Fruit fly (Drosophila melanogaster) whole organism, embryonic: ENCODE data around the gene CG15480.

Experiments
- B-H1 ChIP-seq: fragments of 200-800 bp; sonication (Bioruptor generic); IDR thresholded peaks from 3 replicates; pipeline ENCODE4 v1.3.6; 2022; ENCODE audit warnings: missing biosample characterization, missing genetic modification characterization
- Bteb2 ChIP-seq: fragments of 200-800 bp; sonication (Bioruptor generic); optimal IDR thresholded peaks from 2 replicates; lab custom pipeline; 2016; ENCODE audit warnings: missing biosample characterization, missing genetic modification characterization
- CG11085 ChIP-seq: fragments of 200-800 bp; sonication (Bioruptor generic); IDR thresholded peaks from 2 replicates; pipeline ENCODE4 v1.3.6; 2022; ENCODE audit warnings: missing biosample characterization, missing genetic modification characterization
- CG11695 ChIP-seq: fragments of 200-800 bp; sonication (Bioruptor generic); IDR thresholded peaks from 3 replicates; pipeline ENCODE4 v1.3.6; 2022; ENCODE audit warnings: missing biosample characterization, missing genetic modification characterization
- CG12744 ChIP-seq: fragments of 200-800 bp; sonication (Bioruptor generic); optimal IDR thresholded peaks from 2 replicates; lab custom pipeline; 2016; ENCODE audit warnings: missing biosample characterization, missing genetic modification characterization
- CG13123 ChIP-seq: fragments of 200-800 bp; sonication (Bioruptor generic); optimal IDR thresholded peaks from 2 replicates; lab custom pipeline; 2016; ENCODE audit warnings: missing biosample characterization, missing genetic modification characterization
- CG14441 ChIP-seq: fragments of 200-800 bp; sonication (Bioruptor generic); IDR thresholded peaks from 2 replicates; pipeline ENCODE4 v1.3.6; 2022; ENCODE audit warnings: missing biosample characterization, missing genetic modification characterization
- CG15514 ChIP-seq: fragments of 200-800 bp; sonication (Bioruptor generic); optimal IDR thresholded peaks from 3 replicates; lab custom pipeline; 2017; ENCODE audit warnings: missing biosample characterization, missing genetic modification characterization, mild to moderate bottlenecking, moderate library complexity, missing genetic modification reagents
- CG17359 ChIP-seq: fragments of 200-800 bp; sonication (Bioruptor generic); optimal IDR thresholded peaks from 3 replicates; lab custom pipeline; 2018; ENCODE audit warnings: missing biosample characterization, mild to moderate bottlenecking, missing genetic modification characterization, moderate library complexity
- CG30403 ChIP-seq: fragments of 200-800 bp; sonication (Bioruptor generic); optimal IDR thresholded peaks from 3 replicates; lab custom pipeline; 2016; ENCODE audit warnings: missing biosample characterization, missing genetic modification characterization
- CG3995 ChIP-seq: fragments of 200-800 bp; sonication (Bioruptor generic); optimal IDR thresholded peaks from 3 replicates; lab custom pipeline; 2016; ENCODE audit warnings: missing biosample characterization, missing genetic modification characterization
- CG43689 ChIP-seq: fragments of 200-800 bp; sonication (Bioruptor generic); IDR thresholded peaks from 2 replicates; pipeline ENCODE4 v1.3.6; 2022; ENCODE audit warnings: missing biosample characterization, missing genetic modification characterization
- CG4730 ChIP-seq: fragments of 200-800 bp; sonication (Bioruptor generic); IDR thresholded peaks from 2 replicates; pipeline ENCODE4 v1.3.6; 2022; ENCODE audit warnings: missing biosample characterization, missing genetic modification characterization
- CG6689 ChIP-seq: fragments of 200-800 bp; sonication (Bioruptor generic); IDR thresholded peaks from 2 replicates; pipeline ENCODE4 v1.3.6; 2022; ENCODE audit warnings: missing biosample characterization, missing genetic modification characterization
- CG7987 ChIP-seq: fragments of 200-800 bp; sonication (Bioruptor generic); optimal IDR thresholded peaks from 2 replicates; lab custom pipeline; 2018; ENCODE audit warnings: missing biosample characterization, mild to moderate bottlenecking, missing genetic modification characterization, moderate library complexity
- CG9876 ChIP-seq: fragments of 200-800 bp; sonication (Bioruptor generic); optimal IDR thresholded peaks from 2 replicates; lab custom pipeline; 2016; ENCODE audit warnings: missing biosample characterization, missing genetic modification characterization
- Dbx ChIP-seq: fragments of 200-800 bp; sonication (Bioruptor generic); IDR thresholded peaks from 3 replicates; pipeline ENCODE4 v1.3.6; 2022; ENCODE audit warnings: missing biosample characterization, missing genetic modification characterization
- Doc2 ChIP-seq: fragments of 200-800 bp; sonication (Bioruptor generic); IDR thresholded peaks from 2 replicates; pipeline ENCODE4 v1.3.6; 2022; ENCODE audit warnings: missing biosample characterization, missing genetic modification characterization
- Doc3 ChIP-seq: fragments of 200-800 bp; sonication (Bioruptor generic); IDR thresholded peaks from 3 replicates; pipeline ENCODE4 v1.3.6; 2022; ENCODE audit warnings: missing biosample characterization, missing genetic modification characterization; ENCODE audit not compliant: partially characterized antibody
- Dp ChIP-seq: fragments of 200-800 bp; sonication (Bioruptor generic); optimal IDR thresholded peaks from 2 replicates; lab custom pipeline; 2018; ENCODE audit warnings: missing biosample characterization, mild to moderate bottlenecking, missing genetic modification characterization, moderate library complexity
- Dref ChIP-seq: fragments of 200-800 bp; sonication (Bioruptor generic); IDR thresholded peaks from 2 replicates; pipeline ENCODE4 v1.3.6; 2022; ENCODE audit warnings: missing biosample characterization, missing genetic modification characterization
- Fer3 ChIP-seq: fragments of 200-800 bp; sonication (Bioruptor generic); optimal IDR thresholded peaks from 2 replicates; lab custom pipeline; 2018; ENCODE audit warnings: missing biosample characterization, mild to moderate bottlenecking, missing genetic modification characterization, moderate library complexity
- Gug ChIP-seq: fragments of 200-800 bp; sonication (Bioruptor generic); IDR thresholded peaks from 4 replicates; pipeline ENCODE4 v1.3.6; 2022; ENCODE audit warnings: missing biosample characterization, missing genetic modification characterization
- Hr51 ChIP-seq, 2 experiments: fragments of 200-800 bp; sonication (Bioruptor generic); optimal IDR thresholded peaks; 2 replicates in 1 of 2; 3 replicates in 1 of 2; lab custom pipeline; 2016 to 2018; ENCODE audit warnings: missing biosample characterization in 2 of 2, missing genetic modification characterization in 2 of 2, mild to moderate bottlenecking in 1 of 2, moderate library complexity in 1 of 2
- Hsf ChIP-seq: fragments of 200-800 bp; sonication (Bioruptor generic); optimal IDR thresholded peaks from 3 replicates; lab custom pipeline; 2016; ENCODE audit warnings: missing biosample characterization, missing genetic modification characterization
- Mad ChIP-seq: fragments of 200-800 bp; sonication (Bioruptor generic); optimal IDR thresholded peaks from 2 replicates; lab custom pipeline; 2016; ENCODE audit warnings: missing biosample characterization, missing genetic modification characterization
- Neu2 ChIP-seq: fragments of 200-800 bp; sonication (Bioruptor generic); optimal IDR thresholded peaks from 3 replicates; lab custom pipeline; 2016; ENCODE audit warnings: missing biosample characterization, missing genetic modification characterization, borderline replicate concordance
- NfI ChIP-seq: fragments of 200-800 bp; sonication (Bioruptor generic); optimal IDR thresholded peaks from 3 replicates; lab custom pipeline; 2018; ENCODE audit warnings: missing biosample characterization, mild to moderate bottlenecking, missing genetic modification characterization, moderate library complexity
- Tbp ChIP-seq: fragments of >200 bp; optimal IDR thresholded peaks from 2 replicates; lab custom pipeline; 2018; ENCODE audit warnings: missing biosample characterization, missing genetic modification characterization
- al ChIP-seq: fragments of 200-800 bp; sonication (Bioruptor generic); IDR thresholded peaks from 2 replicates; pipeline ENCODE4 v1.3.6; 2022; ENCODE audit warnings: missing biosample characterization, missing genetic modification characterization
- ap ChIP-seq: fragments of 200-800 bp; sonication (Bioruptor generic); IDR thresholded peaks from 2 replicates; pipeline ENCODE4 v1.3.6; 2022; ENCODE audit warnings: missing biosample characterization, missing genetic modification characterization
- az2 ChIP-seq: fragments of 200-800 bp; sonication (Bioruptor generic); optimal IDR thresholded peaks from 3 replicates; lab custom pipeline; 2016; ENCODE audit warnings: missing biosample characterization, missing genetic modification characterization
- bab2 ChIP-seq: fragments of 200-800 bp; sonication (Bioruptor generic); optimal IDR thresholded peaks from 2 replicates; lab custom pipeline; 2016; ENCODE audit warnings: missing biosample characterization, missing genetic modification characterization
- dm ChIP-seq: fragments of 200-800 bp; sonication (Bioruptor generic); optimal IDR thresholded peaks from 3 replicates; lab custom pipeline; 2016; ENCODE audit warnings: missing biosample characterization, missing genetic modification characterization
- esg ChIP-seq: fragments of 200-800 bp; sonication (Bioruptor generic); conservative IDR thresholded peaks from 2 replicates; pipeline ENCODE4 v1.3.6; 2022; ENCODE audit warnings: missing biosample characterization, missing genetic modification characterization
- fru ChIP-seq: fragments of >200 bp; optimal IDR thresholded peaks from 2 replicates; lab custom pipeline; 2017
- gfzf ChIP-seq: fragments of 200-800 bp; sonication (Bioruptor generic); optimal IDR thresholded peaks from 2 replicates; lab custom pipeline; 2016; ENCODE audit warnings: missing biosample characterization, mild to moderate bottlenecking, missing genetic modification characterization, moderate library complexity
- hbn ChIP-seq: fragments of 200-800 bp; sonication (Bioruptor generic); IDR thresholded peaks from 2 replicates; pipeline ENCODE4 v1.3.6; 2022; ENCODE audit warnings: missing biosample characterization, missing genetic modification characterization; ENCODE audit not compliant: partially characterized antibody
- insv ChIP-seq, 2 experiments: fragments of 200-800 bp; sonication (Bioruptor generic); optimal IDR thresholded peaks; 3 replicates each; lab custom pipeline; 2016 to 2018; ENCODE audit warnings: missing biosample characterization in 2 of 2, missing genetic modification characterization in 2 of 2
- nom ChIP-seq: fragments of 200-800 bp; sonication (Bioruptor generic); optimal IDR thresholded peaks from 2 replicates; lab custom pipeline; 2017; ENCODE audit warnings: missing biosample characterization, missing genetic modification characterization, mild to moderate bottlenecking, moderate library complexity, missing genetic modification reagents
- onecut ChIP-seq: fragments of 200-800 bp; sonication (Bioruptor generic); IDR thresholded peaks from 2 replicates; pipeline ENCODE4 v1.3.6; 2022; ENCODE audit warnings: missing biosample characterization, missing genetic modification characterization
- otp ChIP-seq: fragments of 200-800 bp; sonication (Bioruptor generic); IDR thresholded peaks from 3 replicates; pipeline ENCODE4, ENCODE4 v1.3.6; 2022; ENCODE audit warnings: missing biosample characterization, missing genetic modification characterization
- row ChIP-seq: fragments of 200-800 bp; sonication (Bioruptor generic); IDR thresholded peaks from 3 replicates; pipeline ENCODE4 v1.3.6; 2022; ENCODE audit warnings: missing biosample characterization, missing genetic modification characterization
- sob ChIP-seq: fragments of 200-800 bp; sonication (Bioruptor generic); IDR thresholded peaks from 2 replicates; pipeline ENCODE4 v1.3.6; 2022; ENCODE audit warnings: missing biosample characterization, missing genetic modification characterization
- sqz ChIP-seq: fragments of 200-800 bp; sonication (Bioruptor generic); optimal IDR thresholded peaks from 3 replicates; lab custom pipeline; 2018; ENCODE audit warnings: missing biosample characterization, mild to moderate bottlenecking, missing genetic modification characterization
- sr ChIP-seq: fragments of 200-800 bp; sonication (Bioruptor generic); IDR thresholded peaks from 3 replicates; pipeline ENCODE4 v1.3.6; 2022; ENCODE audit warnings: missing biosample characterization, missing genetic modification characterization
- tna ChIP-seq: fragments of 200-800 bp; sonication (Bioruptor generic); IDR thresholded peaks from 2 replicates; pipeline ENCODE4 v1.3.6; 2022; ENCODE audit warnings: missing biosample characterization, missing genetic modification characterization; ENCODE audit not compliant: partially characterized antibody
- toy ChIP-seq: fragments of 200-800 bp; sonication (Bioruptor generic); IDR thresholded peaks from 2 replicates; pipeline ENCODE4 v1.3.6; 2022; ENCODE audit warnings: missing biosample characterization, missing genetic modification characterization
- usp ChIP-seq: fragments of >200 bp; optimal IDR thresholded peaks from 2 replicates; lab custom pipeline; 2017; ENCODE audit warnings: missing biosample characterization, missing genetic modification characterization
- wdn ChIP-seq: fragments of 200-800 bp; sonication (Bioruptor generic); IDR thresholded peaks from 2 replicates; pipeline ENCODE4 v1.3.6; 2022; ENCODE audit warnings: missing biosample characterization, missing genetic modification characterization
- wek ChIP-seq: fragments of 200-800 bp; sonication (Bioruptor generic); optimal IDR thresholded peaks from 3 replicates; lab custom pipeline; 2018; ENCODE audit warnings: missing biosample characterization, mild to moderate bottlenecking, missing genetic modification characterization, moderate library complexity
- zfh2 ChIP-seq: fragments of 200-800 bp; sonication (Bioruptor generic); optimal IDR thresholded peaks from 2 replicates; lab custom pipeline; 2016; ENCODE audit warnings: missing biosample characterization, missing genetic modification characterization

Gene CG15480

dm6 chr2L:13191894-13192293 lies 33.2 kb downstream of the CG15480 start, which contains the start of the genes CG16974 and Edem2 (continued):
- TF ChIP-seq ap: peak; percentile 63
- peak; percentile 65 for TF ChIP-seq esg (GFP tag; lab: Robert Waterston, UW)
- TF ChIP-seq CG6689: peak; percentile 79
- TF ChIP-seq dm (GFP tag; lab: Kevin White, UChicago): peak; percentile 5
- TF ChIP-seq zfh2 (GFP tag; lab: Kevin White, UChicago): peak; percentile 58
- peak; percentile 69 for TF ChIP-seq CG7987 (GFP tag; lab: Kevin White, UChicago)
- TF ChIP-seq Dp: peak; percentile 29
- TF ChIP-seq gfzf: peak; percentile 73
- TF ChIP-seq fru (lab: Kevin White, UChicago): no peak
- TF ChIP-seq insv (GFP tag; optimal IDR thresholded peaks at IDR 0.05; lab: Kevin White, UChicago): peak in 1 of 2 experiments; percentile 55
- TF ChIP-seq sqz (GFP tag; lab: Kevin White, UChicago): no peak
- no peak for TF ChIP-seq Doc3 (GFP tag; lab: Robert Waterston, UW)
- TF ChIP-seq NfI (GFP tag; lab: Kevin White, UChicago): no peak
- TF ChIP-seq Bteb2 (GFP tag; lab: Kevin White, UChicago): peak; percentile 8
- TF ChIP-seq row (GFP tag; lab: Robert Waterston, UW): peak; percentile 71
- no peak for TF ChIP-seq nom (GFP tag; lab: Kevin White, UChicago)
- TF ChIP-seq CG43689 (GFP tag; lab: Robert Waterston, UW): no peak
- TF ChIP-seq CG17359 (tag; lab: Kevin White, UChicago): peak; percentile 70
- TF ChIP-seq hbn (GFP tag; lab: Robert Waterston, UW): no peak
- peak; percentile 87 for TF ChIP-seq sob (GFP tag; lab: Robert Waterston, UW)
- TF ChIP-seq Hr51 (GFP tag; optimal IDR thresholded peaks at IDR 0.05; lab: Kevin White, UChicago): peak in 1 of 2 experiments; percentile 61
- no peak for TF ChIP-seq tna
- peak; percentile 61; the same call in 1 of the 2 replicates for TF ChIP-seq al (GFP tag; lab: Robert Waterston, UW)
- peak; percentile 69 for TF ChIP-seq CG4730 (GFP tag; lab: Robert Waterston, UW)
- TF ChIP-seq bab2 (GFP tag; lab: Kevin White, UChicago): peak; percentile 44
- no peak for TF ChIP-seq Neu2 (GFP tag; lab: Kevin White, UChicago)
- TF ChIP-seq usp (GFP tag; lab: Kevin White, UChicago): no peak
- peak; percentile 64 for TF ChIP-seq CG13123 (GFP tag; lab: Kevin White, UChicago)
- no peak for TF ChIP-seq Fer3 (tag; lab: Kevin White, UChicago)
- TF ChIP-seq wek (GFP tag; lab: Kevin White, UChicago): no peak
- TF ChIP-seq B-H1 (GFP tag; lab: Robert Waterston, UW): peak; percentile 59
- TF ChIP-seq wdn (GFP tag; lab: Robert Waterston, UW): peak; percentile 78
- no peak for TF ChIP-seq toy
- peak; percentile 59; the same call in 2 of the 3 replicates for TF ChIP-seq Dbx
- peak; percentile 88 for TF ChIP-seq CG30403
- TF ChIP-seq Gug (GFP tag; lab: Robert Waterston, UW): peak; percentile 84
- no peak for TF ChIP-seq Doc2
- TF ChIP-seq Dref (GFP tag; lab: Robert Waterston, UW): no peak
- TF ChIP-seq az2 (GFP tag; lab: Kevin White, UChicago): peak; percentile 79
- no peak for TF ChIP-seq sr
- peak; percentile 54 for TF ChIP-seq Mad (GFP tag; lab: Kevin White, UChicago)
- peak; percentile 73 for TF ChIP-seq CG11695 (GFP tag; lab: Robert Waterston, UW)
- TF ChIP-seq otp (GFP tag; lab: Robert Waterston, UW): 0 out of 3 replicates have a peak, but pooled peaks have one; percentile 53
- TF ChIP-seq CG14441: peak; percentile 81
- peak; percentile 63 for TF ChIP-seq Hsf (GFP tag; lab: Kevin White, UChicago)
- TF ChIP-seq CG11085 (GFP tag; lab: Robert Waterston, UW): no peak; the same call in 1 of the 2 replicates
- no peak for TF ChIP-seq CG12744
- no peak for TF ChIP-seq CG9876
- peak; percentile 60 for TF ChIP-seq CG3995 (GFP tag; lab: Kevin White, UChicago)
- no peak for TF ChIP-seq CG15514 (GFP tag; lab: Kevin White, UChicago)
- no peak for TF ChIP-seq Tbp
- no peak for TF ChIP-seq onecut (GFP tag; lab: Robert Waterston, UW)
